Worm (Caenorhabditis elegans): ENCODE results near the gene W04D12.1.

The W04D12.1 gene

DNA sequence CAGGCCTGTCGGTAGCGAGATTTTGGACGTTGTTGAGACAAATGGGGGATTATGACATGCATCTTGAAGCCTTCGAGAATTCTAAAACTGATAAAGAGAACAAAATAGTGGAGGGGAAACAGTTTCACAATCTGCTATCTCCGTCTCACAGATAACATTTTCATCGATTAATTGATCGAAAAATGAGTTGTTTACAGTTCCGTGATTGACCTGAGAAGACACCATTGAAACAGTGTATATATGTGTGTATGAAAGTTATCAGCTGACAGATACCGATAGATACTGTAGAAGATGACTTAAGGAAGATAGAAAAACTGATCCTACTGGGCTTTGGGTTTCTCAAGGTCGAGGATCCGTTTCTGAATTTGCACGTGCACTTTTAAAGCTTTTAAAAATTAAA is 2.4 kb downstream of the W04D12.1 start:
- TF ChIP-seq rec-8 (tag; optimal IDR thresholded peaks at IDR 0.05) (no peak), F52B5.7 (tag; optimal IDR thresholded peaks at IDR 0.05) (no peak), let-607 (tag; optimal IDR thresholded peaks at IDR 0.05) (peak in 1 of 2 experiments; percentile 31), sptf-2 (GFP tag; optimal IDR thresholded peaks at IDR 0.05) (no peak), nhr-80 (tag; optimal IDR thresholded peaks at IDR 0.05) (peak; percentile 61), F22D6.2 (tag; optimal IDR thresholded peaks at IDR 0.05) (no peak), somi-1 (GFP tag; optimal IDR thresholded peaks at IDR 0.05) (no peak), xnd-1 (tag; optimal IDR thresholded peaks at IDR 0.05) (no peak), cebp-1 (GFP tag; IDR thresholded peaks at IDR 0.05) (no peak; the same call in 1 of the 2 replicates), cebp-1 (tag; optimal IDR thresholded peaks at IDR 0.05) (peak; percentile 57), attf-5 (GFP tag; optimal IDR thresholded peaks at IDR 0.05) (peak; percentile 3), Y56A3A.18 (GFP tag; IDR thresholded peaks at IDR 0.05) (no peak), nhr-27 (tag; optimal IDR thresholded peaks at IDR 0.05) (no peak), F23B12.7 (tag; optimal IDR thresholded peaks at IDR 0.05; ENCODE audit: insufficient read depth) (no peak), nfyb-1 (GFP tag; IDR thresholded peaks at IDR 0.05) (peak; percentile 32; the same call in 1 of the 2 replicates), F49E8.2 (tag; optimal IDR thresholded peaks at IDR 0.05; ENCODE audit: insufficient read depth) (no peak), dox-1 (GFP tag; IDR thresholded peaks at IDR 0.05) (peak; percentile 11; the same call in 1 of the 2 replicates), madf-8 (GFP tag; conservative IDR thresholded peaks at IDR 0.05) (no peak), ccch-3 (GFP tag; optimal IDR thresholded peaks at IDR 0.05) (no peak), F39B2.1 (GFP tag; IDR thresholded peaks at IDR 0.05) (no peak), lin-35 (GFP tag; optimal IDR thresholded peaks at IDR 0.05) (no peak), bed-2 (GFP tag; IDR thresholded peaks at IDR 0.05) (no peak)

- no peak for TF ChIP-seq fkh-3 (tag; optimal IDR thresholded peaks at IDR 0.05)
- no peak for TF ChIP-seq nhr-27 (tag; optimal IDR thresholded peaks at IDR 0.05)
- TF ChIP-seq madf-3 (GFP tag; IDR thresholded peaks at IDR 0.05), result no peak
- no peak for TF ChIP-seq B0035.1 (tag; optimal IDR thresholded peaks at IDR 0.05)
- TF ChIP-seq zfh-2 (GFP tag; conservative IDR thresholded peaks at IDR 0.05), result no peak
- no peak for TF ChIP-seq efl-1 (GFP tag; optimal IDR thresholded peaks at IDR 0.05)
- TF ChIP-seq hlh-12 (tag; optimal IDR thresholded peaks at IDR 0.05), result no peak
- TF ChIP-seq cebp-1 (GFP tag; IDR thresholded peaks at IDR 0.05), result no peak
- TF ChIP-seq cebp-1 (tag; optimal IDR thresholded peaks at IDR 0.05), result no peak
- TF ChIP-seq let-607 (tag; optimal IDR thresholded peaks at IDR 0.05), result no peak
- no peak for TF ChIP-seq B0261.1 (tag; optimal IDR thresholded peaks at IDR 0.05)
- TF ChIP-seq lin-26 (GFP tag; IDR thresholded peaks at IDR 0.05), result no peak
- TF ChIP-seq akir-1 (GFP tag; optimal IDR thresholded peaks at IDR 0.05), result no peak
- TF ChIP-seq C17E4.6 (GFP tag; IDR thresholded peaks at IDR 0.05), result no peak
- no peak for TF ChIP-seq xnd-1 (tag; optimal IDR thresholded peaks at IDR 0.05)
Observed at ce11 chrIII:5839598-5839997, 2.9 kb downstream of the W04D12.1 start.

DNA sequence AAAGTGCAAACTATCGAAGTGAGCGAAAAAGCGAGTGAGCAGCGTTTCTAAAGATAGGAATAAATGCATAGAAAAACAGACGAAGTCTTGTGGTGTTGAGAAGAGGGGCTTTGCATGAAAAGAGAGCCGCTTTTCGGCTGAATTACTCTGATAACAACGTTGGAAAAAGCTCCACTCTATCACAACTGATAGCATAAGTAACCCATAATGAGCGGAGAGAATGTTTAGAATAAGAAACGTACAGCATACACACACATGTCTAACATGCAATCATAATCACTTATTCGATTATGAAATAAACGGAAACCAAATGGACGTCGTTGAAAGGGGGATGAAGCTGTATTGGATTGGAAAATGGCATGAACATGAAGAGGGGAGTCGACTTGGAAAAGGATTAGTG is 3.6 kb downstream of the W04D12.1 start:
- 0 out of 2 replicates have a peak, but pooled peaks have one; percentile 9 for TF ChIP-seq dox-1 (GFP tag; IDR thresholded peaks at IDR 0.05)
- TF ChIP-seq cebp-1 (GFP tag; IDR thresholded peaks at IDR 0.05), result peak; percentile 21; the same call in 1 of the 2 replicates
- TF ChIP-seq cebp-1 (tag; optimal IDR thresholded peaks at IDR 0.05), result peak; percentile 64
- no peak for TF ChIP-seq hmg-1.2 (GFP tag; IDR thresholded peaks at IDR 0.05)
- peak; percentile 46 for TF ChIP-seq nhr-80 (tag; optimal IDR thresholded peaks at IDR 0.05)
